Worm (Caenorhabditis elegans) whole organism, mixed stage, embryonic: ENCODE results near the gene cyc-2.2.

Source experiments
- M03D4.4 ChIP-seq: sonication (generic microtip); optimal IDR thresholded peaks from 2 replicates; lab custom pipeline; 2017; ENCODE audit warnings: mild to moderate bottlenecking, missing genetic modification characterization, missing compliant biosample characterization
- bed-3 ChIP-seq: fragments of 200-800 bp; sonication (Bioruptor generic); optimal IDR thresholded peaks from 3 replicates; lab custom pipeline; 2018; ENCODE audit warnings: mild to moderate bottlenecking, missing genetic modification characterization, moderate library complexity, missing compliant biosample characterization
- blmp-1 ChIP-seq: fragments of 150-350 bp; optimal IDR thresholded peaks from 2 replicates; lab custom pipeline; 2014; ENCODE audit warnings: missing biosample characterization, missing genetic modification characterization
- ceh-39 ChIP-seq: fragments of 150-350 bp; optimal IDR thresholded peaks from 2 replicates; lab custom pipeline; 2014; ENCODE audit warnings: missing biosample characterization, missing genetic modification characterization
- ceh-43 ChIP-seq: fragments of 200-800 bp; sonication (Bioruptor generic); optimal IDR thresholded peaks from 2 replicates; lab custom pipeline; 2018; ENCODE audit warnings: mild to moderate bottlenecking, missing genetic modification characterization, moderate library complexity, missing compliant biosample characterization
- ceh-83 ChIP-seq: fragments of 200-800 bp; sonication (Bioruptor generic); optimal IDR thresholded peaks from 2 replicates; lab custom pipeline; 2018; ENCODE audit warnings: mild to moderate bottlenecking, missing genetic modification characterization, missing compliant biosample characterization
- ces-1 ChIP-seq: fragments of 150-350 bp; optimal IDR thresholded peaks from 2 replicates; lab custom pipeline; 2014; ENCODE audit warnings: missing biosample characterization, missing genetic modification reagents, missing genetic modification characterization
- cnd-1 ChIP-seq: fragments of 200-800 bp; sonication (Bioruptor generic); optimal IDR thresholded peaks from 2 replicates; lab custom pipeline; 2018; ENCODE audit warnings: mild to moderate bottlenecking, missing genetic modification characterization, missing compliant biosample characterization
- drap-1 ChIP-seq: fragments of 200-800 bp; sonication (Bioruptor generic); optimal IDR thresholded peaks from 3 replicates; lab custom pipeline; 2018; ENCODE audit warnings: mild to moderate bottlenecking, missing genetic modification characterization, missing compliant biosample characterization
- elt-1 ChIP-seq: sonication (generic microtip); optimal IDR thresholded peaks from 2 replicates; lab custom pipeline; 2017; ENCODE audit warnings: missing genetic modification characterization, mild to moderate bottlenecking, missing compliant biosample characterization, antibody characterized with exemption, moderate library complexity, borderline replicate concordance; ENCODE audit not compliant: insufficient read depth
- elt-3 ChIP-seq: fragments of 150-350 bp; optimal IDR thresholded peaks from 2 replicates; lab custom pipeline; 2014; ENCODE audit warnings: missing biosample characterization, missing genetic modification characterization
- flh-1 ChIP-seq: fragments of 200-800 bp; sonication (Bioruptor generic); optimal IDR thresholded peaks from 2 replicates; lab custom pipeline; 2018; ENCODE audit warnings: mild to moderate bottlenecking, missing genetic modification characterization, moderate library complexity, missing compliant biosample characterization
- ham-2 ChIP-seq: fragments of 200-800 bp; sonication (Bioruptor generic); optimal IDR thresholded peaks from 2 replicates; lab custom pipeline; 2018; ENCODE audit warnings: mild to moderate bottlenecking, missing genetic modification characterization, missing compliant biosample characterization
- hlh-1 ChIP-seq: fragments of 150-350 bp; optimal IDR thresholded peaks from 2 replicates; lab custom pipeline; 2014; ENCODE audit warnings: missing biosample characterization, missing genetic modification reagents, missing genetic modification characterization
- lin-13 ChIP-seq: fragments of 150-350 bp; optimal IDR thresholded peaks from 2 replicates; lab custom pipeline; 2014; ENCODE audit warnings: missing biosample characterization, missing genetic modification characterization
- lin-32 ChIP-seq: fragments of 200-800 bp; sonication (Bioruptor generic); optimal IDR thresholded peaks from 2 replicates; lab custom pipeline; 2018; ENCODE audit warnings: mild to moderate bottlenecking, missing genetic modification characterization, missing compliant biosample characterization
- lsy-2 ChIP-seq: fragments of 150-350 bp; optimal IDR thresholded peaks from 2 replicates; lab custom pipeline; 2014; ENCODE audit warnings: missing biosample characterization, missing genetic modification characterization
- mab-5 ChIP-seq: fragments of 150-350 bp; optimal IDR thresholded peaks from 2 replicates; lab custom pipeline; 2014; ENCODE audit warnings: missing biosample characterization, missing genetic modification characterization
- mep-1 ChIP-seq: fragments of 150-350 bp; optimal IDR thresholded peaks from 2 replicates; lab custom pipeline; 2017; ENCODE audit warnings: missing biosample characterization, missing genetic modification reagents, missing genetic modification characterization, inconsistent platforms
- mls-2 ChIP-seq: sonication (generic microtip); optimal IDR thresholded peaks from 2 replicates; lab custom pipeline; 2016; ENCODE audit warnings: mild to moderate bottlenecking, missing genetic modification characterization, moderate library complexity, missing compliant biosample characterization
- nhr-12 ChIP-seq: fragments of 150-350 bp; optimal IDR thresholded peaks from 2 replicates; lab custom pipeline; 2014; ENCODE audit warnings: missing biosample characterization, missing genetic modification characterization
- nhr-2 ChIP-seq: fragments of 150-350 bp; optimal IDR thresholded peaks from 2 replicates; lab custom pipeline; 2014; ENCODE audit warnings: missing biosample characterization, missing genetic modification characterization
- nhr-237 ChIP-seq: fragments of 150-350 bp; optimal IDR thresholded peaks from 2 replicates; lab custom pipeline; 2014; ENCODE audit warnings: missing biosample characterization, missing genetic modification characterization
- nhr-28 ChIP-seq: fragments of 150-350 bp; optimal IDR thresholded peaks from 2 replicates; lab custom pipeline; 2014; ENCODE audit warnings: missing biosample characterization, missing genetic modification characterization
- nhr-76 ChIP-seq: sonication (generic microtip); optimal IDR thresholded peaks from 2 replicates; lab custom pipeline; 2017; ENCODE audit warnings: missing biosample characterization, missing genetic modification characterization
- pha-4 ChIP-seq: fragments of 150-350 bp; optimal IDR thresholded peaks from 2 replicates; lab custom pipeline; 2018; ENCODE audit warnings: missing biosample characterization, missing genetic modification reagents, missing genetic modification characterization
- sem-2 ChIP-seq: fragments of 200-800 bp; sonication (Bioruptor generic); optimal IDR thresholded peaks from 2 replicates; lab custom pipeline; 2018; ENCODE audit warnings: mild to moderate bottlenecking, missing genetic modification characterization, missing compliant biosample characterization
- snpc-4 ChIP-seq: fragments of 150-350 bp; optimal IDR thresholded peaks from 2 replicates; lab custom pipeline; 2014; ENCODE audit warnings: missing biosample characterization, missing genetic modification characterization
- sptf-1 ChIP-seq: sonication (generic microtip); optimal IDR thresholded peaks from 2 replicates; lab custom pipeline; 2017; ENCODE audit warnings: mild to moderate bottlenecking, missing genetic modification characterization, moderate library complexity, missing compliant biosample characterization
- tbx-8 ChIP-seq: fragments of 200-800 bp; sonication (Bioruptor generic); optimal IDR thresholded peaks from 2 replicates; lab custom pipeline; 2018; ENCODE audit warnings: mild to moderate bottlenecking, missing genetic modification characterization, moderate library complexity, missing compliant biosample characterization
- unc-120 ChIP-seq: sonication (generic microtip); optimal IDR thresholded peaks from 2 replicates; lab custom pipeline; 2017; ENCODE audit warnings: missing genetic modification characterization, missing compliant biosample characterization; ENCODE audit not compliant: poor library complexity, severe bottlenecking
- unc-39 ChIP-seq: fragments of 150-350 bp; optimal IDR thresholded peaks from 2 replicates; lab custom pipeline; 2014; ENCODE audit warnings: missing biosample characterization, missing genetic modification characterization
- unc-62 ChIP-seq: fragments of 150-350 bp; optimal IDR thresholded peaks from 2 replicates; lab custom pipeline; 2014; ENCODE audit warnings: missing biosample characterization, missing genetic modification reagents, missing genetic modification characterization
- zip-8 ChIP-seq: fragments of 150-350 bp; optimal IDR thresholded peaks from 2 replicates; lab custom pipeline; 2014; ENCODE audit warnings: missing biosample characterization, missing genetic modification characterization
- ztf-11 ChIP-seq: fragments of 150-350 bp; optimal IDR thresholded peaks from 2 replicates; lab custom pipeline; 2014; ENCODE audit warnings: missing biosample characterization, missing genetic modification characterization

Gene cyc-2.2

ce11 chrV:12612118-12612517 lies at the start of gene cyc-2.2:
Gene cyc-2.2, minus strand, starts transcription at chrV:12612218.
- TF ChIP-seq mep-1 (tag; lab: Kevin White, UChicago) (no peak), ceh-83 (GFP tag; lab: Kevin White, UChicago) (no peak)

ce11 chrV:12661619-12662018 lies 49.6 kb upstream of the cyc-2.2 start, which contains the start of gene W05B10.3:
Gene W05B10.3, minus strand, starts transcription at chrV:12661719.
- TF ChIP-seq lin-13 (tag; lab: Kevin White, UChicago), result no peak
- no peak for TF ChIP-seq sptf-1 (tag; lab: Kevin White, UChicago)
- TF ChIP-seq elt-3 (tag; lab: Kevin White, UChicago), result no peak
- no peak for TF ChIP-seq mls-2 (tag; lab: Kevin White, UChicago)
- TF ChIP-seq elt-1 (tag; lab: Kevin White, UChicago), result no peak

- TF ChIP-seq nhr-28 (tag; lab: Kevin White, UChicago) (no peak), ceh-43 (no peak), lsy-2 (tag; lab: Kevin White, UChicago) (peak; percentile 63), M03D4.4 (tag; lab: Kevin White, UChicago) (no peak), hlh-1 (no peak), mls-2 (tag; lab: Kevin White, UChicago) (no peak), mep-1 (tag; lab: Kevin White, UChicago) (no peak)
Observed at ce11 chrV:12660280-12660818, 48.3 kb upstream of the cyc-2.2 start, which contains the start of gene his-74. Gene his-74, minus strand, starts transcription at chrV:12660330.

ce11 chrV:12659426-12659825 lies 47.4 kb upstream of the cyc-2.2 start, which contains the start of gene ccch-3:
Gene ccch-3, minus strand, starts transcription at chrV:12659687.
- TF ChIP-seq mep-1 (tag; lab: Kevin White, UChicago), result no peak
- TF ChIP-seq ces-1 (GFP tag; lab: Kevin White, UChicago), result peak; percentile 74

ce11 chrV:12658142-12658541 lies 46.1 kb upstream of the cyc-2.2 start, which contains the start of gene W05B10.6:
Gene W05B10.6, minus strand, starts transcription at chrV:12658242.
- TF ChIP-seq unc-39 (tag; lab: Kevin White, UChicago) (no peak), nhr-2 (no peak), lsy-2 (tag; lab: Kevin White, UChicago) (no peak), mep-1 (tag; lab: Kevin White, UChicago) (no peak), elt-3 (tag; lab: Kevin White, UChicago) (no peak), snpc-4 (tag; lab: Kevin White, UChicago) (no peak)

ce11 chrV:12649636-12650035 lies 37.6 kb upstream of the cyc-2.2 start, which contains the start of gene lin-25:
Gene lin-25, plus strand, starts transcription at chrV:12649925.
- TF ChIP-seq sptf-1 (tag; lab: Kevin White, UChicago), result no peak
- TF ChIP-seq ham-2 (GFP tag; lab: Kevin White, UChicago), result no peak
- TF ChIP-seq blmp-1, result no peak
- TF ChIP-seq elt-1 (tag; lab: Kevin White, UChicago), result no peak
- no peak for TF ChIP-seq zip-8
- TF ChIP-seq unc-62 (GFP tag; lab: Kevin White, UChicago), result no peak
- TF ChIP-seq mep-1 (tag; lab: Kevin White, UChicago), result peak; percentile 43
- no peak for TF ChIP-seq lin-13 (tag; lab: Kevin White, UChicago)
- no peak for TF ChIP-seq nhr-76 (tag; lab: Kevin White, UChicago)
- no peak for TF ChIP-seq drap-1 (GFP tag; lab: Kevin White, UChicago)
- TF ChIP-seq bed-3 (GFP tag; lab: Kevin White, UChicago), result no peak
- TF ChIP-seq nhr-12 (tag; lab: Kevin White, UChicago), result no peak
- TF ChIP-seq unc-120 (tag; lab: Kevin White, UChicago), result no peak
- TF ChIP-seq cnd-1 (tag; lab: Kevin White, UChicago), result no peak
- no peak for TF ChIP-seq ceh-39 (tag; lab: Kevin White, UChicago)
- TF ChIP-seq hlh-1, result peak; percentile 11
- TF ChIP-seq ces-1 (GFP tag; lab: Kevin White, UChicago), result peak; percentile 64
- TF ChIP-seq tbx-8, result no peak
- TF ChIP-seq nhr-28 (tag; lab: Kevin White, UChicago), result no peak
- no peak for TF ChIP-seq ztf-11 (tag; lab: Kevin White, UChicago)
- peak; percentile 1 for TF ChIP-seq lsy-2 (tag; lab: Kevin White, UChicago)
- no peak for TF ChIP-seq ceh-43
- no peak for TF ChIP-seq nhr-237
- TF ChIP-seq ceh-83 (GFP tag; lab: Kevin White, UChicago), result no peak
- TF ChIP-seq flh-1 (GFP tag; lab: Kevin White, UChicago), result no peak
- TF ChIP-seq unc-39 (tag; lab: Kevin White, UChicago), result no peak
- no peak for TF ChIP-seq lin-32 (GFP tag; lab: Kevin White, UChicago)
- no peak for TF ChIP-seq nhr-2
- TF ChIP-seq snpc-4 (tag; lab: Kevin White, UChicago), result no peak
- no peak for TF ChIP-seq elt-3 (tag; lab: Kevin White, UChicago)
- TF ChIP-seq M03D4.4 (tag; lab: Kevin White, UChicago), result no peak
- TF ChIP-seq pha-4, result peak; percentile 44
- TF ChIP-seq sem-2 (GFP tag; lab: Kevin White, UChicago), result no peak
- no peak for TF ChIP-seq mab-5
- no peak for TF ChIP-seq mls-2 (tag; lab: Kevin White, UChicago)
